Worm (Caenorhabditis elegans) whole organism, L2 larva: ENCODE results near the gene rabx-5.

Source experiments
- alr-1 ChIP-seq: fragments of 150-350 bp; optimal IDR thresholded peaks from 2 replicates; lab custom pipeline; 2014; ENCODE audit warnings: missing biosample characterization, missing genetic modification characterization
- crh-2 ChIP-seq: sonication (generic microtip); optimal IDR thresholded peaks from 2 replicates; lab custom pipeline; 2017; ENCODE audit warnings: missing biosample characterization, missing genetic modification characterization
- lsy-2 ChIP-seq, 2 experiments: fragments of 150-350 bp in 1 of 2; sonication (generic microtip) in 1 of 2; optimal IDR thresholded peaks; 2 replicates each; lab custom pipeline; 2014 to 2017; ENCODE audit warnings: missing biosample characterization in 2 of 2, missing genetic modification characterization in 2 of 2
- nhr-237 ChIP-seq: fragments of 150-350 bp; optimal IDR thresholded peaks from 2 replicates; lab custom pipeline; 2014; ENCODE audit warnings: missing biosample characterization, missing genetic modification characterization

- TF ChIP-seq crh-2 (tag; lab: Kevin White, UChicago): no peak
- TF ChIP-seq lsy-2 (tag; optimal IDR thresholded peaks at IDR 0.05; lab: Kevin White, UChicago): no peak
- TF ChIP-seq alr-1 (tag; lab: Kevin White, UChicago): no peak
- TF ChIP-seq nhr-237 (tag; lab: Kevin White, UChicago): no peak
Measured at ce11 chrIII:10575320-10575719, 29.8 kb upstream of the rabx-5 start, which contains the start of gene Y45F3A.4.
